Fruit fly (Drosophila melanogaster) whole organism, embryonic: ENCODE results near the gene ABCB7.

Experiments used
- ATbp ChIP-seq: fragments of 200-800 bp; sonication (Bioruptor generic); optimal IDR thresholded peaks from 2 replicates; lab custom pipeline; 2017; ENCODE audit warnings: missing biosample characterization, mild to moderate bottlenecking, missing genetic modification characterization, missing genetic modification reagents
- Aef1 ChIP-seq: fragments of 200-800 bp; sonication (Bioruptor generic); IDR thresholded peaks from 3 replicates; pipeline ENCODE4 v1.3.6; 2022; ENCODE audit warnings: missing biosample characterization, missing genetic modification characterization
- Bdp1 ChIP-seq: fragments of 200-800 bp; sonication (Bioruptor generic); optimal IDR thresholded peaks from 3 replicates; lab custom pipeline; 2016; ENCODE audit warnings: missing biosample characterization, missing genetic modification characterization
- CG10274 ChIP-seq: fragments of 200-800 bp; sonication (Bioruptor generic); optimal IDR thresholded peaks from 3 replicates; lab custom pipeline; 2017; ENCODE audit warnings: missing biosample characterization, mild to moderate bottlenecking, missing genetic modification characterization
- CG10366 ChIP-seq: fragments of 200-800 bp; sonication (Bioruptor generic); IDR thresholded peaks from 2 replicates; pipeline ENCODE4 v1.3.6; 2022; ENCODE audit warnings: missing biosample characterization, missing genetic modification characterization
- CG11085 ChIP-seq: fragments of 200-800 bp; sonication (Bioruptor generic); IDR thresholded peaks from 2 replicates; pipeline ENCODE4 v1.3.6; 2022; ENCODE audit warnings: missing biosample characterization, missing genetic modification characterization
- CG11695 ChIP-seq: fragments of 200-800 bp; sonication (Bioruptor generic); IDR thresholded peaks from 3 replicates; pipeline ENCODE4 v1.3.6; 2022; ENCODE audit warnings: missing biosample characterization, missing genetic modification characterization
- CG14667 ChIP-seq: fragments of 200-800 bp; sonication (Bioruptor generic); IDR thresholded peaks from 2 replicates; pipeline ENCODE4 v1.3.6; 2022; ENCODE audit warnings: missing biosample characterization, missing genetic modification characterization
- CG15073 ChIP-seq: fragments of 200-800 bp; sonication (Bioruptor generic); optimal IDR thresholded peaks from 2 replicates; lab custom pipeline; 2016; ENCODE audit warnings: missing biosample characterization, missing genetic modification characterization
- CG15479 ChIP-seq: fragments of 200-800 bp; sonication (Bioruptor generic); optimal IDR thresholded peaks from 3 replicates; lab custom pipeline; 2019; ENCODE audit warnings: missing biosample characterization, mild to moderate bottlenecking, missing genetic modification characterization, moderate library complexity
- CG16779 ChIP-seq: fragments of 200-800 bp; sonication (Bioruptor generic); IDR thresholded peaks from 2 replicates; pipeline ENCODE4 v1.3.6; 2022; ENCODE audit warnings: missing biosample characterization, missing genetic modification characterization
- CG18599 ChIP-seq: fragments of 200-800 bp; sonication (Bioruptor generic); optimal IDR thresholded peaks from 3 replicates; lab custom pipeline; 2017; ENCODE audit warnings: missing biosample characterization, missing genetic modification characterization, mild to moderate bottlenecking, moderate library complexity, missing genetic modification reagents
- CG2116 ChIP-seq: fragments of 200-800 bp; sonication (Bioruptor generic); optimal IDR thresholded peaks from 3 replicates; lab custom pipeline; 2018; ENCODE audit warnings: missing biosample characterization, mild to moderate bottlenecking, missing genetic modification characterization
- CG2129 ChIP-seq: fragments of 200-800 bp; sonication (Bioruptor generic); IDR thresholded peaks from 2 replicates; pipeline ENCODE4 v1.3.6; 2022; ENCODE audit warnings: missing biosample characterization, missing genetic modification characterization; ENCODE audit not compliant: partially characterized antibody
- CG31441 ChIP-seq: fragments of 200-800 bp; sonication (Bioruptor generic); IDR thresholded peaks from 2 replicates; pipeline ENCODE4 v1.3.6; 2022; ENCODE audit warnings: missing biosample characterization, missing genetic modification characterization
- CG5180 ChIP-seq: fragments of 200-800 bp; sonication (Bioruptor generic); optimal IDR thresholded peaks from 3 replicates; lab custom pipeline; 2017; ENCODE audit warnings: missing biosample characterization, missing genetic modification characterization, mild to moderate bottlenecking, moderate library complexity, missing genetic modification reagents
- CG6175 ChIP-seq: fragments of 200-800 bp; sonication (Bioruptor generic); IDR thresholded peaks from 3 replicates; pipeline ENCODE4 v1.3.6; 2022; ENCODE audit warnings: missing biosample characterization, missing genetic modification characterization
- CG6765 ChIP-seq: fragments of 200-800 bp; sonication (Bioruptor generic); optimal IDR thresholded peaks from 3 replicates; lab custom pipeline; 2017; ENCODE audit warnings: missing biosample characterization, mild to moderate bottlenecking, missing genetic modification characterization
- CG8765 ChIP-seq: fragments of 200-800 bp; sonication (Bioruptor generic); IDR thresholded peaks from 2 replicates; pipeline ENCODE4 v1.3.6; 2022; ENCODE audit warnings: missing biosample characterization, missing genetic modification characterization
- CG9876 ChIP-seq: fragments of 200-800 bp; sonication (Bioruptor generic); optimal IDR thresholded peaks from 2 replicates; lab custom pipeline; 2016; ENCODE audit warnings: missing biosample characterization, missing genetic modification characterization
- CrebB ChIP-seq: fragments of 200-800 bp; sonication (Bioruptor generic); optimal IDR thresholded peaks from 3 replicates; lab custom pipeline; 2018; ENCODE audit warnings: missing biosample characterization, mild to moderate bottlenecking, missing genetic modification characterization
- Fer1 ChIP-seq: fragments of 200-800 bp; sonication (Bioruptor generic); optimal IDR thresholded peaks from 2 replicates; lab custom pipeline; 2017; ENCODE audit warnings: missing biosample characterization, mild to moderate bottlenecking, missing genetic modification characterization
- H2.0 ChIP-seq: fragments of 200-800 bp; sonication (Bioruptor generic); IDR thresholded peaks from 2 replicates; pipeline ENCODE4 v1.3.6; 2022; ENCODE audit warnings: missing biosample characterization, missing genetic modification characterization
- Jarid2 ChIP-seq: fragments of 200-800 bp; sonication (Bioruptor generic); optimal IDR thresholded peaks from 3 replicates; lab custom pipeline; 2017; ENCODE audit warnings: mild to moderate bottlenecking, missing biosample characterization, missing genetic modification reagents, missing genetic modification characterization
- Mad ChIP-seq: fragments of 200-800 bp; sonication (Bioruptor generic); optimal IDR thresholded peaks from 2 replicates; lab custom pipeline; 2016; ENCODE audit warnings: missing biosample characterization, missing genetic modification characterization
- NC2β ChIP-seq: fragments of 200-800 bp; sonication (Bioruptor generic); optimal IDR thresholded peaks from 2 replicates; lab custom pipeline; 2016; ENCODE audit warnings: missing biosample characterization, missing genetic modification characterization
- Pdp1 ChIP-seq, 2 experiments: fragments of 200-800 bp; sonication (Bioruptor generic); optimal IDR thresholded peaks; 3 replicates each; lab custom pipeline; 2016; ENCODE audit warnings: missing biosample characterization in 2 of 2, missing genetic modification characterization in 2 of 2, mild to moderate bottlenecking in 1 of 2, moderate library complexity in 1 of 2
- Six4 ChIP-seq: fragments of 200-800 bp; sonication (Bioruptor generic); optimal IDR thresholded peaks from 2 replicates; lab custom pipeline; 2016; ENCODE audit warnings: missing biosample characterization, missing genetic modification characterization
- Sry-δ ChIP-seq: fragments of 200-800 bp; sonication (Bioruptor generic); optimal IDR thresholded peaks from 2 replicates; lab custom pipeline; 2016; ENCODE audit warnings: missing biosample characterization, missing genetic modification characterization
- Trl ChIP-seq, 3 experiments: fragments of >200 bp in 2 of 3; fragments of 200-800 bp in 1 of 3; sonication (Bioruptor generic) in 1 of 3; optimal IDR thresholded peaks; 2 replicates in 1 of 3; 3 replicates in 2 of 3; lab custom pipeline; 2016 to 2017; ENCODE audit warnings: missing biosample characterization in 1 of 3, missing genetic modification characterization in 1 of 3
- ash1 ChIP-seq: fragments of 200-800 bp; sonication (Bioruptor generic); optimal IDR thresholded peaks from 2 replicates; lab custom pipeline; 2018; ENCODE audit warnings: missing biosample characterization, mild to moderate bottlenecking, missing genetic modification characterization
- btn ChIP-seq: fragments of 200-800 bp; sonication (Bioruptor generic); optimal IDR thresholded peaks from 2 replicates; lab custom pipeline; 2016; ENCODE audit warnings: missing biosample characterization, missing genetic modification characterization
- dan ChIP-seq: fragments of 200-800 bp; sonication (Bioruptor generic); IDR thresholded peaks from 2 replicates; pipeline ENCODE4 v1.3.6; 2022; ENCODE audit warnings: missing biosample characterization, missing genetic modification characterization
- fd3F ChIP-seq: fragments of 200-800 bp; sonication (Bioruptor generic); optimal IDR thresholded peaks from 2 replicates; lab custom pipeline; 2018; ENCODE audit warnings: missing biosample characterization, mild to moderate bottlenecking, missing genetic modification characterization, moderate library complexity
- ftz-f1 ChIP-seq: fragments of 200-800 bp; sonication (Bioruptor generic); optimal IDR thresholded peaks from 2 replicates; lab custom pipeline; 2016; ENCODE audit warnings: missing biosample characterization, missing genetic modification characterization
- gro ChIP-seq: fragments of 200-800 bp; sonication (Bioruptor generic); optimal IDR thresholded peaks from 2 replicates; lab custom pipeline; 2016; ENCODE audit warnings: missing biosample characterization, missing genetic modification characterization
- insv ChIP-seq, 2 experiments: fragments of 200-800 bp; sonication (Bioruptor generic); optimal IDR thresholded peaks; 3 replicates each; lab custom pipeline; 2016 to 2018; ENCODE audit warnings: missing biosample characterization in 2 of 2, missing genetic modification characterization in 2 of 2
- nau ChIP-seq: fragments of 200-800 bp; sonication (Bioruptor generic); optimal IDR thresholded peaks from 3 replicates; lab custom pipeline; 2017; ENCODE audit warnings: missing biosample characterization, mild to moderate bottlenecking, missing genetic modification characterization, missing genetic modification reagents
- pho ChIP-seq: fragments of 200-800 bp; sonication (Bioruptor generic); optimal IDR thresholded peaks from 2 replicates; lab custom pipeline; 2016; ENCODE audit warnings: missing biosample characterization, missing genetic modification characterization
- prd ChIP-seq, 3 experiments: fragments of >200 bp in 2 of 3; fragments of 200-800 bp in 1 of 3; sonication (Bioruptor generic) in 1 of 3; optimal IDR thresholded peaks in 2 of 3; IDR thresholded peaks in 1 of 3; 2 replicates in 2 of 3; 3 replicates in 1 of 3; pipeline versions ENCODE4 v1.3.6 to Lab custom; 2017 to 2022; ENCODE audit warnings: missing biosample characterization in 1 of 3, missing genetic modification characterization in 1 of 3
- pzg ChIP-seq: fragments of 200-800 bp; sonication (Bioruptor generic); optimal IDR thresholded peaks from 3 replicates; lab custom pipeline; 2018; ENCODE audit warnings: missing biosample characterization, mild to moderate bottlenecking, missing genetic modification characterization, moderate library complexity
- ro ChIP-seq: fragments of 200-800 bp; sonication (Bioruptor generic); IDR thresholded peaks from 2 replicates; pipeline ENCODE4 v1.3.6; 2022; ENCODE audit warnings: missing biosample characterization, missing genetic modification characterization
- run ChIP-seq: fragments of 200-800 bp; sonication (Bioruptor generic); optimal IDR thresholded peaks from 3 replicates; lab custom pipeline; 2018; ENCODE audit warnings: missing biosample characterization, mild to moderate bottlenecking, missing genetic modification characterization
- schlank ChIP-seq: fragments of 200-800 bp; sonication (Bioruptor generic); optimal IDR thresholded peaks from 2 replicates; lab custom pipeline; 2018; ENCODE audit warnings: missing biosample characterization, mild to moderate bottlenecking, missing genetic modification characterization
- sens-2 ChIP-seq: fragments of 200-800 bp; sonication (Bioruptor generic); IDR thresholded peaks from 2 replicates; pipeline ENCODE4 v1.3.6; 2022; ENCODE audit warnings: missing biosample characterization, missing genetic modification characterization
- tll ChIP-seq, 2 experiments: fragments of 200-800 bp in 1 of 2; fragments of >200 bp in 1 of 2; sonication (Bioruptor generic) in 1 of 2; optimal IDR thresholded peaks; 2 replicates each; lab custom pipeline; 2017 to 2019; ENCODE audit warnings: missing biosample characterization in 2 of 2, missing genetic modification characterization in 2 of 2, mild to moderate bottlenecking in 1 of 2, moderate library complexity in 1 of 2
- trh ChIP-seq: fragments of 200-800 bp; sonication (Bioruptor generic); optimal IDR thresholded peaks from 2 replicates; lab custom pipeline; 2016; ENCODE audit warnings: missing biosample characterization, missing genetic modification characterization
- tup ChIP-seq: fragments of 200-800 bp; sonication (Bioruptor generic); optimal IDR thresholded peaks from 2 replicates; lab custom pipeline; 2016; ENCODE audit warnings: missing biosample characterization, mild to moderate bottlenecking, missing genetic modification characterization, moderate library complexity
- wdn ChIP-seq: fragments of 200-800 bp; sonication (Bioruptor generic); IDR thresholded peaks from 2 replicates; pipeline ENCODE4 v1.3.6; 2022; ENCODE audit warnings: missing biosample characterization, missing genetic modification characterization
- z ChIP-seq: fragments of 200-800 bp; sonication (Bioruptor generic); IDR thresholded peaks from 3 replicates; pipeline ENCODE4 v1.3.6; 2022; ENCODE audit warnings: missing biosample characterization, missing genetic modification characterization

Gene ABCB7

DNA sequence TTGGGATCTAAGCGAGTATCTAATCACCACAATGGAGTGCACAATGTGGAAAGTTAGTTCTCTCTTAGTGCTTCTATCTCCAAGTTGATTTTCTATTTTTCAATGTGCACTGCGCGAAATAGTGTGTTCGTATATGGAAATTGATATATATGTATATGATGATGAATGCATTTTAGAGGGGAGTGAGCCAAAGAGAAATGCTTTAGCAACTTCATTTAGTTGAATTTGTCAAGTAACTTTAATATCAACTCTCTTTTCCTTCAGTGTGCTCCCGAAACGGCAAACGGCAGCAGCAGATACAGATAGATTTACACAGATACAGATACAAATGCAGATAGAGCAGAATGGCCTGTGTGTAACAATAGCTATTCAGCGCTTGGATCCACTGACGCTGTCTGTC, 34.2 kb upstream of the ABCB7 start (continued):
- TF ChIP-seq Fer1 (no peak), schlank (tag; lab: Kevin White, UChicago) (no peak), ash1 (no peak), CG2116 (GFP tag; lab: Kevin White, UChicago) (peak; percentile 18), Trl (optimal IDR thresholded peaks at IDR 0.05; lab: Kevin White, UChicago) (no peak), Trl (GFP tag; optimal IDR thresholded peaks at IDR 0.05; lab: Kevin White, UChicago) (no peak), CG18599 (no peak), run (tag; lab: Kevin White, UChicago) (no peak), CG31441 (GFP tag; lab: Robert Waterston, UW) (peak; percentile 77), CG11085 (no peak), Pdp1 (GFP tag; optimal IDR thresholded peaks at IDR 0.05; lab: Kevin White, UChicago) (peak; percentile 43 to 59), CG8765 (GFP tag; lab: Robert Waterston, UW) (no peak; the same call in 1 of the 2 replicates), fd3F (GFP tag; lab: Kevin White, UChicago) (peak; percentile 7), CG14667 (GFP tag; lab: Robert Waterston, UW) (peak; percentile 46; the same call in 1 of the 2 replicates), CG10274 (no peak), dan (GFP tag; lab: Robert Waterston, UW) (0 out of 2 replicates have a peak, but pooled peaks have one; percentile 24), ro (GFP tag; lab: Robert Waterston, UW) (no peak), CG2129 (GFP tag; lab: Robert Waterston, UW) (no peak), ATbp (GFP tag; lab: Kevin White, UChicago) (peak; percentile 55), btn (GFP tag; lab: Kevin White, UChicago) (no peak), CG10366 (peak; percentile 44), prd (optimal IDR thresholded peaks at IDR 0.05; lab: Kevin White, UChicago) (no peak), prd (GFP tag; IDR thresholded peaks at IDR 0.05; lab: Robert Waterston, UW) (peak; percentile 86), pho (GFP tag; lab: Kevin White, UChicago) (no peak), Bdp1 (peak; percentile 17), nau (GFP tag; lab: Kevin White, UChicago) (no peak), CG15073 (no peak), NC2β (GFP tag; lab: Kevin White, UChicago) (peak; percentile 64), z (0 out of 3 replicates have a peak, but pooled peaks have one; percentile 19), H2.0 (peak; percentile 57), CG16779 (GFP tag; lab: Robert Waterston, UW) (no peak), Sry-δ (GFP tag; lab: Kevin White, UChicago) (no peak), Aef1 (GFP tag; lab: Robert Waterston, UW) (0 out of 3 replicates have a peak, but pooled peaks have one; percentile 13), gro (GFP tag; lab: Kevin White, UChicago) (no peak), pzg (GFP tag; lab: Kevin White, UChicago) (no peak), CG6175 (GFP tag; lab: Robert Waterston, UW) (no peak), trh (GFP tag; lab: Kevin White, UChicago) (peak; percentile 26), CG5180 (GFP tag; lab: Kevin White, UChicago) (no peak), Six4 (GFP tag; lab: Kevin White, UChicago) (peak; percentile 16), CG11695 (GFP tag; lab: Robert Waterston, UW) (peak; percentile 56; the same call in 1 of the 3 replicates), tup (GFP tag; lab: Kevin White, UChicago) (no peak), CG15479 (no peak), wdn (GFP tag; lab: Robert Waterston, UW) (no peak), ftz-f1 (no peak), Mad (peak; percentile 39), CG9876 (GFP tag; lab: Kevin White, UChicago) (peak; percentile 19), tll (GFP tag; optimal IDR thresholded peaks at IDR 0.05; lab: Kevin White, UChicago) (no peak), sens-2 (GFP tag; lab: Robert Waterston, UW) (peak; percentile 53; the same call in 1 of the 2 replicates), Jarid2 (GFP tag; lab: Kevin White, UChicago) (no peak), CG6765 (GFP tag; lab: Kevin White, UChicago) (no peak), CrebB (tag; lab: Kevin White, UChicago) (peak; percentile 12), insv (GFP tag; optimal IDR thresholded peaks at IDR 0.05; lab: Kevin White, UChicago) (no peak)
